Fruit fly (Drosophila melanogaster) whole organism, adult: Measurements from ENCODE around the gene CG14245.
A peak's percentile ranks its signal among the peaks of the same experiment; 100 is the strongest.

ENCODE experiments used
- CG11617 ChIP-seq: fragments of 200-800 bp; sonication (Bioruptor generic); optimal IDR thresholded peaks from 2 replicates; lab custom pipeline; 2017; ENCODE audit warnings: mild to moderate bottlenecking, missing biosample characterization, missing genetic modification reagents, missing genetic modification characterization
- CG12768 ChIP-seq: fragments of 200-800 bp; sonication (Bioruptor generic); optimal IDR thresholded peaks from 2 replicates; lab custom pipeline; 2017; ENCODE audit warnings: missing biosample characterization, missing genetic modification characterization, mild to moderate bottlenecking, moderate library complexity, missing genetic modification reagents
- CG14711 ChIP-seq: fragments of 200-800 bp; sonication (Bioruptor generic); optimal IDR thresholded peaks from 2 replicates; lab custom pipeline; 2018; ENCODE audit warnings: missing biosample characterization, mild to moderate bottlenecking, missing genetic modification characterization, moderate library complexity
- CG1620 ChIP-seq: fragments of 200-800 bp; sonication (Bioruptor generic); optimal IDR thresholded peaks from 2 replicates; lab custom pipeline; 2016; ENCODE audit warnings: missing biosample characterization, missing genetic modification characterization
- CG33017 ChIP-seq: fragments of 200-800 bp; sonication (Bioruptor generic); optimal IDR thresholded peaks from 2 replicates; lab custom pipeline; 2018; ENCODE audit warnings: missing biosample characterization, mild to moderate bottlenecking, missing genetic modification characterization, moderate library complexity
- CG5204 ChIP-seq: fragments of 200-800 bp; sonication (Bioruptor generic); optimal IDR thresholded peaks from 2 replicates; lab custom pipeline; 2016; ENCODE audit warnings: missing biosample characterization, missing genetic modification characterization
- CG7045 ChIP-seq: fragments of 200-800 bp; sonication (Bioruptor generic); optimal IDR thresholded peaks from 2 replicates; lab custom pipeline; 2017; ENCODE audit warnings: missing biosample characterization, mild to moderate bottlenecking, missing genetic modification characterization
- CG7101 ChIP-seq: fragments of 200-800 bp; sonication (Bioruptor generic); optimal IDR thresholded peaks from 2 replicates; lab custom pipeline; 2018; ENCODE audit warnings: missing biosample characterization, mild to moderate bottlenecking, missing genetic modification characterization, moderate library complexity
- Clk ChIP-seq: fragments of 200-800 bp; sonication (Bioruptor generic); optimal IDR thresholded peaks from 2 replicates; lab custom pipeline; 2017; ENCODE audit warnings: missing biosample characterization, missing genetic modification characterization
- Crg-1 ChIP-seq: fragments of 200-800 bp; sonication (Bioruptor generic); optimal IDR thresholded peaks from 2 replicates; lab custom pipeline; 2016; ENCODE audit warnings: missing biosample characterization, missing genetic modification characterization
- Hr96 ChIP-seq: fragments of 200-800 bp; sonication (Bioruptor generic); optimal IDR thresholded peaks from 2 replicates; lab custom pipeline; 2016; ENCODE audit warnings: missing biosample characterization, missing genetic modification characterization
- Mnt ChIP-seq: fragments of 200-800 bp; sonication (Bioruptor generic); optimal IDR thresholded peaks from 2 replicates; lab custom pipeline; 2016; ENCODE audit warnings: missing biosample characterization, mild to moderate bottlenecking, missing genetic modification characterization
- bab1 ChIP-seq: fragments of 200-800 bp; sonication (Bioruptor generic); optimal IDR thresholded peaks from 3 replicates; lab custom pipeline; 2019; ENCODE audit warnings: missing biosample characterization, mild to moderate bottlenecking, missing genetic modification characterization, moderate library complexity
- cic ChIP-seq: fragments of 200-800 bp; sonication (Bioruptor generic); optimal IDR thresholded peaks from 2 replicates; lab custom pipeline; 2017; ENCODE audit warnings: missing biosample characterization, mild to moderate bottlenecking, missing genetic modification characterization, moderate library complexity
- cnc ChIP-seq, 2 experiments: fragments of >200 bp; optimal IDR thresholded peaks; 2 replicates each; lab custom pipeline; 2017
- kay ChIP-seq: fragments of 200-800 bp; sonication (Bioruptor generic); peaks from one replicate; lab custom pipeline; 2016; ENCODE audit warnings: missing biosample characterization, missing genetic modification characterization, borderline replicate concordance
- ovo ChIP-seq: fragments of 200-800 bp; sonication (Bioruptor generic); optimal IDR thresholded peaks from 2 replicates; lab custom pipeline; 2016; ENCODE audit warnings: missing biosample characterization, missing genetic modification characterization
- pad ChIP-seq: fragments of 200-800 bp; sonication (Bioruptor generic); optimal IDR thresholded peaks from 3 replicates; lab custom pipeline; 2017; ENCODE audit warnings: missing biosample characterization, missing genetic modification characterization, mild to moderate bottlenecking, moderate library complexity, missing genetic modification reagents
- tj ChIP-seq: fragments of 200-800 bp; sonication (Bioruptor generic); optimal IDR thresholded peaks from 3 replicates; lab custom pipeline; 2017; ENCODE audit warnings: missing biosample characterization, mild to moderate bottlenecking, missing genetic modification characterization, moderate library complexity
- toe ChIP-seq: fragments of 200-800 bp; sonication (Bioruptor generic); optimal IDR thresholded peaks from 2 replicates; lab custom pipeline; 2016; ENCODE audit warnings: missing biosample characterization, missing genetic modification characterization

The CG14245 gene

DNA sequence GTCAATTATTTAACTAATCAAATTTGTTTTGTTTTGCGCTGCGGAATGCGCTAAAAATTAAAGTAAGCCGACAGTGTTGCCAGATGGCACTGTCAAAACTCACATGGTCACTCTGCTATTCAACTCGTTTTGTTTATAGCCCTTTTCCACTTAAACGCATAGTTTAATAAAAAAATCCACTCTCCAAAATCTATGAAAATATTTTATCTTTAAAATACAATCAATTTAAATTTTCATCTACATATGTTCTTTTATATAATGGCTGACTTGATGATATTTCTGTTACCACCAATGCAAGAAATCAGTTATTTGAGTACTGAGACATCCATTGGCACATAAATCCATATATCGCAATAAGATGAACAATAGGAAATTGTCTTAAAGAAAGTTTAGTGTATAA is 11.2 kb upstream of the CG14245 start, which contains the start of gene CG6425:
Gene CG6425 (minus strand): TSS at position 95 of the 400 bp plus-strand sequence.
- TF ChIP-seq CG14711 (no peak), CG12768 (GFP tag; lab: Kevin White, UChicago) (no peak), CG7101 (tag; lab: Kevin White, UChicago) (no peak), ovo (GFP tag; lab: Kevin White, UChicago) (no peak), Mnt (GFP tag; lab: Kevin White, UChicago) (no peak), Clk (GFP tag; lab: Kevin White, UChicago) (no peak), cnc (optimal IDR thresholded peaks at IDR 0.05; lab: Kevin White, UChicago) (no peak), CG33017 (no peak), Crg-1 (GFP tag; lab: Kevin White, UChicago) (no peak), cic (GFP tag; lab: Kevin White, UChicago) (no peak), CG1620 (GFP tag; lab: Kevin White, UChicago) (no peak), CG7045 (peak; percentile 17), Hr96 (GFP tag; lab: Kevin White, UChicago) (no peak), toe (peak; percentile 49), CG11617 (GFP tag; lab: Kevin White, UChicago) (no peak), CG5204 (peak; percentile 42)

DNA sequence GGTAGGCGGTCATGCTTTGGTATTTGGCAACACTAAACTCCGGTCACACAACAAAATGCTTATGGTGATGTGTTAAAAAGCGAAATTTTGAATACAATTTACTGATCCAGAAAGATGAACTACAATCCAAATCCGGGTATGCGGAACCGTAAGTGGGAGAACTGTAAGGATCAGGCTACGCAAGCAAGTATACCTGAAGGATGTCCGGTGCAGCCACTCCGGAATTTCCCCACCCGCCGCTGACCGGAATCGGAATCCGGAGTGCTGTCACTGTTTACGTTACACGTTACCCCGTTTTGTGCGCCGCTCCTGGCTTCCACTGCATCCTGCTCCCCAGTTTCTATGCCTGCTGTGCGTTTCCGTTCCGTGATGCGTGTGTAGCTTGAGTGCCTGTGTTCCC is 10.7 kb upstream of the CG14245 start, which contains the start of gene Yif1:
Gene Yif1 (plus strand): TSS at position 8 of the 400 bp plus-strand sequence.
- TF ChIP-seq toe (no peak), Clk (GFP tag; lab: Kevin White, UChicago) (no peak), kay (GFP tag; lab: Kevin White, UChicago) (no peak), CG7101 (tag; lab: Kevin White, UChicago) (no peak), CG1620 (GFP tag; lab: Kevin White, UChicago) (no peak), cic (GFP tag; lab: Kevin White, UChicago) (no peak), Mnt (GFP tag; lab: Kevin White, UChicago) (no peak)

DNA sequence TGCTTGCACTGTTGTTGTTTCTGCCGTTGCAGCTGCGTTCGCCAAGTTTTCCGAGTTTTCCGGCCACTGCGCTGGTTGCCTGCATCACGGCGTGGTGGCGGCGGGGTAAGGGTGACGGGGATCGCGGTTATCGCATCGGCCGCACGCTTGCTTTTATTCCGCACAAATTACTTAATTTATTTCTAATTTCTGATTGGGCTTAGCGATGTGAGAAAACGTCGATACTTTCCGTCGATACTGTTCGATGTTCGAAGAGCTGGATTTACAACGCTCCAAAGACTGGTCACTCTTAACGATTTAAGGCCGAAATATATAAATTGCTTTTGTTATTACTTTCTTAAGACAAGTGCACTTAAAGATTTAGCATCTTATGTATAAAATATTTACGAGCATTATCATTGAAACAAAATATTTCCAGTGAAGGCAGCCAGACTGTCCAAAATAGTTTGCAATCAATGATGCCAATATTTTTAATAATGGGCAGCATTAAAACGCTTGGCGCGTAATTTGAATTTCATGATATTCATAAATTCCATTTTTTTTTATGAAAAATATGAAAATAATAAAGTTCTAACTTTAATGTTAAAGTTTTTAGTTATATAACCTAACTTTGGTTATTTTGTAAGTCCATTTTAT is 3.4 kb upstream of the CG14245 start, which contains the start of gene CG6420:
Gene CG6420 (minus strand): TSS at position 240 of the 636 bp plus-strand sequence.
- TF ChIP-seq CG1620 (GFP tag; lab: Kevin White, UChicago) (no peak), bab1 (GFP tag; lab: Kevin White, UChicago) (peak; percentile 69), Mnt (GFP tag; lab: Kevin White, UChicago) (peak; percentile 12)

DNA sequence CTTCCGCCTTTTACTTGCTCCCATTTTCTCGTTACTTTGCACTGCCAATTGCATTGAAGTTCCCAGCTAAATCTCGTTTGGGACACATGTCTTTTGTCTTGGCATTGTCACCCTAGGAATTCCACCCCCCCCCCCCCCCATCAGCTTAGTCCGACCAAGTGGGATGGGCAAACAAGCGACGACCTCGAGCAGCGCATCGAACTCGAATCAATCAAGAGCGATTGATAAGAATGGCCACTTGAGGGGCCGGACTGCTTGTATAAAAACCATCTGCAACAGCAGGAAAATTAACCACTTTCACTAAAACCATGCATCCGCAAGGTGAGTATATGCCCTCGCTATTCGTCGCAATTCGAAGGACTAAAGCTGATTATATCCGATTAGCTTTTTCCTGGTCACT is 2.7 kb upstream of the CG14245 start, which contains the start of gene CG14244:
Gene CG14244 (plus strand): TSS at position 301 of the 400 bp plus-strand sequence.
- no peak for TF ChIP-seq CG33017
- TF ChIP-seq CG7045: no peak
- no peak for TF ChIP-seq tj
- no peak for TF ChIP-seq CG7101 (tag; lab: Kevin White, UChicago)
- TF ChIP-seq Hr96 (GFP tag; lab: Kevin White, UChicago): no peak
- TF ChIP-seq bab1 (GFP tag; lab: Kevin White, UChicago): no peak
- no peak for TF ChIP-seq CG11617 (GFP tag; lab: Kevin White, UChicago)

DNA sequence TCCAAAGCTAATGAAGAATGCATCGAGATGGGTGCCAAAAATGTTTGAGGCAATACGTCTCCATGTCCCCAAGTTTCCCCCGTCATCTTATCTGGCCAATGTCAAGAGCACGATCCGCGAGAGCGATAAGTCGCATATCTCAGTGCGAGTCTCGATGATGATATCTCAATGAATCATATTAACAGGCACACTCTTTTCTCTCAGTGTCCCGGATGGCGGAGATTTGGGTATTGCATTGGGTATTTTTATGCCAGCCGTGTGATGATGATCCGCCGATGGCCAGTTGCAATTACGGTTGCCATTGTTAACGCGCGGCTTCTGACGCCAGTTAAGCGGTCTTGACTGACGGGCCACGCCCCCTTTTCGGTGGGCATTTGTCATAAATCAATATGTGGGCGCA is 1.5 kb upstream of the CG14245 start, which contains the start of gene CG14246:
Gene CG14246 (plus strand): TSS at position 301 of the 400 bp plus-strand sequence.
- TF ChIP-seq CG7045 (no peak), tj (no peak), Clk (GFP tag; lab: Kevin White, UChicago) (no peak), CG11617 (GFP tag; lab: Kevin White, UChicago) (no peak)

DNA sequence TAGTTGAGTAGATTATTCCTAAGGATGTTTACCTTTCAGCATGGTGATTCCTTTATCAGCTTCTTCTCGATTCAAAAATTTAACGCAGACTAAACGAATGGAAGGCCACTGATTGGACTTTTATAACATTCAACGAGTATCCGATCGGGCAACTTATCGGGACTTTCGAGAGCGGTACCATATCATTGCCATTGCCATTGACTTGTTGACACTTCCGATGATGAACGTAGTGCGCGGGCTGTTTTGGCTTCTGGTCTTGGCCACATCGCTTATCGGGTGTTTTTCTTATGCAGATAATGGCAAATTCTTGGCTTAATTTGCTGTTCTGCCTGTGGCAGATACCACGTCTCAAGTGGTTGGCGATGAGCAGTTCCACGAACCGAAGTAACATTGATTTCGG is 7.7 kb downstream of the CG14245 start, which contains the start of gene CG6403:
Gene CG6403 (minus strand): TSS at position 101 of the 400 bp plus-strand sequence.
- TF ChIP-seq ovo (GFP tag; lab: Kevin White, UChicago): no peak
- no peak for TF ChIP-seq kay (GFP tag; lab: Kevin White, UChicago)
- TF ChIP-seq CG1620 (GFP tag; lab: Kevin White, UChicago): no peak
- TF ChIP-seq pad (GFP tag; lab: Kevin White, UChicago): no peak
- no peak for TF ChIP-seq cic (GFP tag; lab: Kevin White, UChicago)
- TF ChIP-seq CG7045: no peak
- no peak for TF ChIP-seq cnc (optimal IDR thresholded peaks at IDR 0.05; lab: Kevin White, UChicago)
- TF ChIP-seq Hr96 (GFP tag; lab: Kevin White, UChicago): no peak
- TF ChIP-seq CG14711: no peak

DNA sequence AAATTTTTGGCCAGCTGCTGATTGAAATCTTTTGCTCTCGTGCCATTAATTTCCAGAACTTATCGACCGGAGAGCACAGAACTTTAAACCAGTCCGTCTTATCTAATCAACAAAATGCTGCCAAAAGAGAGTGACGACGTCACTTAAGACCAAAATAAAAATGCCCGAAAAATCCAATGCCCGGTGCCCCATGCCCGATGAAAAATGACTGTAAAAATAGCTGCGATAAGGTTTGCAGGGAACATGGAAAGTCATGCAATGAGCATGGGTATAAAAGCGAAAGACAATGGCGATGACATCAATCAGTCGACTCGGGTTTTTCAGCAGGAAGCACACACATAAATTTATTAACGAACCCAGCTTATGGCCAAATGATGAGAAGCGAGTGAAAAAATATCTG is 8.8 kb downstream of the CG14245 start, which contains the start of gene CG14247:
Gene CG14247 (plus strand): TSS at position 301 of the 400 bp plus-strand sequence.
- TF ChIP-seq cic (GFP tag; lab: Kevin White, UChicago) (no peak), pad (GFP tag; lab: Kevin White, UChicago) (no peak), CG1620 (GFP tag; lab: Kevin White, UChicago) (no peak), CG14711 (no peak), cnc (optimal IDR thresholded peaks at IDR 0.05; lab: Kevin White, UChicago) (no peak), Clk (GFP tag; lab: Kevin White, UChicago) (no peak), tj (no peak), Crg-1 (GFP tag; lab: Kevin White, UChicago) (no peak), CG7101 (tag; lab: Kevin White, UChicago) (no peak), Hr96 (GFP tag; lab: Kevin White, UChicago) (no peak), kay (GFP tag; lab: Kevin White, UChicago) (no peak), bab1 (GFP tag; lab: Kevin White, UChicago) (no peak), toe (no peak), CG33017 (no peak), CG11617 (GFP tag; lab: Kevin White, UChicago) (no peak), ovo (GFP tag; lab: Kevin White, UChicago) (no peak), CG5204 (no peak), CG12768 (GFP tag; lab: Kevin White, UChicago) (no peak), CG7045 (no peak), Mnt (GFP tag; lab: Kevin White, UChicago) (no peak)
